Worm (Caenorhabditis elegans) whole organism, mixed stage, embryonic: ENCODE data around the gene F37C4.5.

Experiments used
- M03D4.4 ChIP-seq: sonication (generic microtip); optimal IDR thresholded peaks from 2 replicates; lab custom pipeline; 2017; ENCODE audit warnings: mild to moderate bottlenecking, missing genetic modification characterization, missing compliant biosample characterization
- blmp-1 ChIP-seq: fragments of 150-350 bp; optimal IDR thresholded peaks from 2 replicates; lab custom pipeline; 2014; ENCODE audit warnings: missing biosample characterization, missing genetic modification characterization
- ceh-39 ChIP-seq: fragments of 150-350 bp; optimal IDR thresholded peaks from 2 replicates; lab custom pipeline; 2014; ENCODE audit warnings: missing biosample characterization, missing genetic modification characterization
- ceh-43 ChIP-seq: fragments of 200-800 bp; sonication (Bioruptor generic); optimal IDR thresholded peaks from 2 replicates; lab custom pipeline; 2018; ENCODE audit warnings: mild to moderate bottlenecking, missing genetic modification characterization, moderate library complexity, missing compliant biosample characterization
- ceh-83 ChIP-seq: fragments of 200-800 bp; sonication (Bioruptor generic); optimal IDR thresholded peaks from 2 replicates; lab custom pipeline; 2018; ENCODE audit warnings: mild to moderate bottlenecking, missing genetic modification characterization, missing compliant biosample characterization
- ces-1 ChIP-seq: fragments of 150-350 bp; optimal IDR thresholded peaks from 2 replicates; lab custom pipeline; 2014; ENCODE audit warnings: missing biosample characterization, missing genetic modification reagents, missing genetic modification characterization
- cnd-1 ChIP-seq: fragments of 200-800 bp; sonication (Bioruptor generic); optimal IDR thresholded peaks from 2 replicates; lab custom pipeline; 2018; ENCODE audit warnings: mild to moderate bottlenecking, missing genetic modification characterization, missing compliant biosample characterization
- drap-1 ChIP-seq: fragments of 200-800 bp; sonication (Bioruptor generic); optimal IDR thresholded peaks from 3 replicates; lab custom pipeline; 2018; ENCODE audit warnings: mild to moderate bottlenecking, missing genetic modification characterization, missing compliant biosample characterization
- elt-1 ChIP-seq: sonication (generic microtip); optimal IDR thresholded peaks from 2 replicates; lab custom pipeline; 2017; ENCODE audit warnings: missing genetic modification characterization, mild to moderate bottlenecking, missing compliant biosample characterization, antibody characterized with exemption, moderate library complexity, borderline replicate concordance; ENCODE audit not compliant: insufficient read depth
- elt-3 ChIP-seq: fragments of 150-350 bp; optimal IDR thresholded peaks from 2 replicates; lab custom pipeline; 2014; ENCODE audit warnings: missing biosample characterization, missing genetic modification characterization
- flh-1 ChIP-seq: fragments of 200-800 bp; sonication (Bioruptor generic); optimal IDR thresholded peaks from 2 replicates; lab custom pipeline; 2018; ENCODE audit warnings: mild to moderate bottlenecking, missing genetic modification characterization, moderate library complexity, missing compliant biosample characterization
- ham-2 ChIP-seq: fragments of 200-800 bp; sonication (Bioruptor generic); optimal IDR thresholded peaks from 2 replicates; lab custom pipeline; 2018; ENCODE audit warnings: mild to moderate bottlenecking, missing genetic modification characterization, missing compliant biosample characterization
- lin-13 ChIP-seq: fragments of 150-350 bp; optimal IDR thresholded peaks from 2 replicates; lab custom pipeline; 2014; ENCODE audit warnings: missing biosample characterization, missing genetic modification characterization
- lin-32 ChIP-seq: fragments of 200-800 bp; sonication (Bioruptor generic); optimal IDR thresholded peaks from 2 replicates; lab custom pipeline; 2018; ENCODE audit warnings: mild to moderate bottlenecking, missing genetic modification characterization, missing compliant biosample characterization
- lsy-2 ChIP-seq: fragments of 150-350 bp; optimal IDR thresholded peaks from 2 replicates; lab custom pipeline; 2014; ENCODE audit warnings: missing biosample characterization, missing genetic modification characterization
- mab-5 ChIP-seq: fragments of 150-350 bp; optimal IDR thresholded peaks from 2 replicates; lab custom pipeline; 2014; ENCODE audit warnings: missing biosample characterization, missing genetic modification characterization
- mep-1 ChIP-seq: fragments of 150-350 bp; optimal IDR thresholded peaks from 2 replicates; lab custom pipeline; 2017; ENCODE audit warnings: missing biosample characterization, missing genetic modification reagents, missing genetic modification characterization, inconsistent platforms
- mls-2 ChIP-seq: sonication (generic microtip); optimal IDR thresholded peaks from 2 replicates; lab custom pipeline; 2016; ENCODE audit warnings: mild to moderate bottlenecking, missing genetic modification characterization, moderate library complexity, missing compliant biosample characterization
- nhr-12 ChIP-seq: fragments of 150-350 bp; optimal IDR thresholded peaks from 2 replicates; lab custom pipeline; 2014; ENCODE audit warnings: missing biosample characterization, missing genetic modification characterization
- nhr-2 ChIP-seq: fragments of 150-350 bp; optimal IDR thresholded peaks from 2 replicates; lab custom pipeline; 2014; ENCODE audit warnings: missing biosample characterization, missing genetic modification characterization
- nhr-237 ChIP-seq: fragments of 150-350 bp; optimal IDR thresholded peaks from 2 replicates; lab custom pipeline; 2014; ENCODE audit warnings: missing biosample characterization, missing genetic modification characterization
- nhr-28 ChIP-seq: fragments of 150-350 bp; optimal IDR thresholded peaks from 2 replicates; lab custom pipeline; 2014; ENCODE audit warnings: missing biosample characterization, missing genetic modification characterization
- nhr-76 ChIP-seq: sonication (generic microtip); optimal IDR thresholded peaks from 2 replicates; lab custom pipeline; 2017; ENCODE audit warnings: missing biosample characterization, missing genetic modification characterization
- pha-4 ChIP-seq: fragments of 150-350 bp; optimal IDR thresholded peaks from 2 replicates; lab custom pipeline; 2018; ENCODE audit warnings: missing biosample characterization, missing genetic modification reagents, missing genetic modification characterization
- sem-2 ChIP-seq: fragments of 200-800 bp; sonication (Bioruptor generic); optimal IDR thresholded peaks from 2 replicates; lab custom pipeline; 2018; ENCODE audit warnings: mild to moderate bottlenecking, missing genetic modification characterization, missing compliant biosample characterization
- snpc-4 ChIP-seq: fragments of 150-350 bp; optimal IDR thresholded peaks from 2 replicates; lab custom pipeline; 2014; ENCODE audit warnings: missing biosample characterization, missing genetic modification characterization
- sptf-1 ChIP-seq: sonication (generic microtip); optimal IDR thresholded peaks from 2 replicates; lab custom pipeline; 2017; ENCODE audit warnings: mild to moderate bottlenecking, missing genetic modification characterization, moderate library complexity, missing compliant biosample characterization
- tbx-8 ChIP-seq: fragments of 200-800 bp; sonication (Bioruptor generic); optimal IDR thresholded peaks from 2 replicates; lab custom pipeline; 2018; ENCODE audit warnings: mild to moderate bottlenecking, missing genetic modification characterization, moderate library complexity, missing compliant biosample characterization
- unc-120 ChIP-seq: sonication (generic microtip); optimal IDR thresholded peaks from 2 replicates; lab custom pipeline; 2017; ENCODE audit warnings: missing genetic modification characterization, missing compliant biosample characterization; ENCODE audit not compliant: poor library complexity, severe bottlenecking
- unc-39 ChIP-seq: fragments of 150-350 bp; optimal IDR thresholded peaks from 2 replicates; lab custom pipeline; 2014; ENCODE audit warnings: missing biosample characterization, missing genetic modification characterization
- unc-62 ChIP-seq: fragments of 150-350 bp; optimal IDR thresholded peaks from 2 replicates; lab custom pipeline; 2014; ENCODE audit warnings: missing biosample characterization, missing genetic modification reagents, missing genetic modification characterization
- zip-8 ChIP-seq: fragments of 150-350 bp; optimal IDR thresholded peaks from 2 replicates; lab custom pipeline; 2014; ENCODE audit warnings: missing biosample characterization, missing genetic modification characterization
- ztf-11 ChIP-seq: fragments of 150-350 bp; optimal IDR thresholded peaks from 2 replicates; lab custom pipeline; 2014; ENCODE audit warnings: missing biosample characterization, missing genetic modification characterization

Gene F37C4.5

ce11 chrIV:3855543-3855942 lies 18.1 kb downstream of the F37C4.5 start, which contains the start of gene zag-1:
Gene zag-1, plus strand, starts transcription at chrIV:3855843.
- TF ChIP-seq unc-62 (GFP tag; lab: Kevin White, UChicago): no peak
- peak; percentile 4 for TF ChIP-seq blmp-1 (tag; lab: Kevin White, UChicago)
- TF ChIP-seq ceh-39 (tag; lab: Kevin White, UChicago): no peak
- TF ChIP-seq nhr-237: no peak
- TF ChIP-seq nhr-28: no peak
- TF ChIP-seq mep-1: no peak
- TF ChIP-seq elt-1 (tag; lab: Kevin White, UChicago): no peak

ce11 chrIV:3854606-3855005 lies 19.0 kb downstream of the F37C4.5 start:
- TF ChIP-seq unc-120 (peak; percentile 15), sptf-1 (tag; lab: Kevin White, UChicago) (peak; percentile 41), mls-2 (tag; lab: Kevin White, UChicago) (peak; percentile 50), nhr-76 (tag; lab: Kevin White, UChicago) (no peak), flh-1 (GFP tag; lab: Kevin White, UChicago) (peak; percentile 17), nhr-237 (no peak)

ce11 chrIV:3853557-3853956 lies 20.0 kb downstream of the F37C4.5 start:
- no peak for TF ChIP-seq nhr-12 (tag; lab: Kevin White, UChicago)
- TF ChIP-seq nhr-237: no peak
- TF ChIP-seq ceh-83: no peak
- TF ChIP-seq flh-1 (GFP tag; lab: Kevin White, UChicago): no peak
- no peak for TF ChIP-seq snpc-4 (tag; lab: Kevin White, UChicago)

ce11 chrIV:3848985-3849384 lies 24.6 kb downstream of the F37C4.5 start:
- TF ChIP-seq nhr-2 (tag; lab: Kevin White, UChicago) (peak; percentile 24), ztf-11 (tag; lab: Kevin White, UChicago) (no peak), ceh-83 (no peak), lin-32 (GFP tag; lab: Kevin White, UChicago) (peak; percentile 65), unc-62 (GFP tag; lab: Kevin White, UChicago) (no peak), ceh-43 (GFP tag; lab: Kevin White, UChicago) (peak; percentile 52), ces-1 (peak; percentile 79)

ce11 chrIV:3847489-3847888 lies 26.1 kb downstream of the F37C4.5 start:
- TF ChIP-seq mab-5: no peak
- peak; percentile 86 for TF ChIP-seq ces-1

- TF ChIP-seq elt-3 (tag; lab: Kevin White, UChicago) (no peak), nhr-2 (tag; lab: Kevin White, UChicago) (peak; percentile 87), zip-8 (tag; lab: Kevin White, UChicago) (peak; percentile 79)
Measured at ce11 chrIV:3844584-3844983, 29.0 kb downstream of the F37C4.5 start.

- no peak for TF ChIP-seq ceh-43 (GFP tag; lab: Kevin White, UChicago)
- TF ChIP-seq lin-32 (GFP tag; lab: Kevin White, UChicago): peak; percentile 22
- TF ChIP-seq cnd-1 (tag; lab: Kevin White, UChicago): peak; percentile 47
Measured at ce11 chrIV:3844004-3844403, 29.6 kb downstream of the F37C4.5 start.

- TF ChIP-seq cnd-1 (tag; lab: Kevin White, UChicago) (peak; percentile 92), ceh-39 (tag; lab: Kevin White, UChicago) (no peak), ztf-11 (tag; lab: Kevin White, UChicago) (peak; percentile 13), drap-1 (GFP tag; lab: Kevin White, UChicago) (no peak), elt-1 (tag; lab: Kevin White, UChicago) (no peak), unc-62 (GFP tag; lab: Kevin White, UChicago) (peak; percentile 7), nhr-2 (tag; lab: Kevin White, UChicago) (peak; percentile 96), pha-4 (tag; lab: Kevin White, UChicago) (no peak), ceh-43 (GFP tag; lab: Kevin White, UChicago) (no peak), flh-1 (GFP tag; lab: Kevin White, UChicago) (no peak), nhr-28 (no peak), tbx-8 (no peak), snpc-4 (tag; lab: Kevin White, UChicago) (no peak), blmp-1 (tag; lab: Kevin White, UChicago) (no peak), lsy-2 (tag; lab: Kevin White, UChicago) (no peak), lin-32 (GFP tag; lab: Kevin White, UChicago) (no peak), mep-1 (no peak), unc-39 (tag; lab: Kevin White, UChicago) (no peak), ham-2 (no peak), ceh-83 (no peak), M03D4.4 (tag; lab: Kevin White, UChicago) (no peak), nhr-12 (tag; lab: Kevin White, UChicago) (no peak), lin-13 (tag; lab: Kevin White, UChicago) (no peak), mls-2 (tag; lab: Kevin White, UChicago) (no peak), sem-2 (GFP tag; lab: Kevin White, UChicago) (no peak), sptf-1 (tag; lab: Kevin White, UChicago) (no peak), ces-1 (no peak), unc-120 (no peak), elt-3 (tag; lab: Kevin White, UChicago) (no peak), nhr-76 (tag; lab: Kevin White, UChicago) (no peak)
Measured at ce11 chrIV:3843019-3843527, 30.5 kb downstream of the F37C4.5 start.
